Worm (Caenorhabditis elegans) whole organism, dauer: Measurements from ENCODE around the gene dct-6.

ENCODE experiments used
- unc-62 ChIP-seq: sonication (generic microtip); optimal IDR thresholded peaks from 2 replicates; lab custom pipeline; 2017; ENCODE audit warnings: missing biosample characterization, missing genetic modification reagents, missing genetic modification characterization

The dct-6 gene

DNA sequence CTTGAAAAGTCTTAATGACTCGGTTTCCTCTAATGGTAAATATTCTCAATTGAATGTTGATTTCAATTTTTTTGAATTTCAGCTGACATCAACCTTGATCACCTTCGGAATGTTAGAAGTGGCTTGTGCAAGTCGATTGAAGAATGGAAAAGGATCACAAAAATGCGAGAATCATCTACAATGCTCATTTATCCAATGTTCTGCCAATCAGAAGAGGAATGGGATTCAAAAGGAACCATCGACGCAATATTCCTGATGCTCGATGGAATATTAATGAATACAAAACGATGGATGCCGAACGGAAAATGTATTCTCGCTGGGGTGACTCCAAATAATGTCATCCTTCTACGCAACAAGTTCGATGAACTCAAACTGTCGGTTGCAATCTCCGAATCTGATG lies 4.7 kb upstream of the dct-6 start:
- TF ChIP-seq unc-62: no peak

- no peak for TF ChIP-seq unc-62
These were observed 2.1 kb upstream of the dct-6 start for ce11 chrIII:5964058-5964632.

ce11 chrIII:5965368-5965767 lies 845 bp upstream of the dct-6 start:
- TF ChIP-seq unc-62: no peak

DNA sequence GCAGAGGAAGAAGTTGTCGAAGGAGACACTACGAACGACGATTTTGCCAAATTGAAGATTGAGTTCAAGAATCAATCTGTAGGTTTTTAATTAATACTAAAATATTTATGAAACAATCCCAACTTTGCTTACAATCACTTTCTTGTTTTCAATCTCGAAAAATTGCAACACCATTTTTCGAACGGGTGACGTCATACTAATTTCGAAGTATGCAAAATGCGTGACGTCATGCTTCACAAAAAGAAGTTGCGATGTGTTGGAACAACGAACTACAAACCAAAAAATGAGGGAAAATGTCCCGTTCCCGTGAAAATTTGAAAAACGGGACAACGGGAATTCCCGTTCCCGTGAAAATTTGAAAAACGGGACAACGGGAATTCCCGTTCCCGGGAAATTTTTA lies 1.4 kb downstream of the dct-6 start:
- no peak for TF ChIP-seq unc-62

DNA sequence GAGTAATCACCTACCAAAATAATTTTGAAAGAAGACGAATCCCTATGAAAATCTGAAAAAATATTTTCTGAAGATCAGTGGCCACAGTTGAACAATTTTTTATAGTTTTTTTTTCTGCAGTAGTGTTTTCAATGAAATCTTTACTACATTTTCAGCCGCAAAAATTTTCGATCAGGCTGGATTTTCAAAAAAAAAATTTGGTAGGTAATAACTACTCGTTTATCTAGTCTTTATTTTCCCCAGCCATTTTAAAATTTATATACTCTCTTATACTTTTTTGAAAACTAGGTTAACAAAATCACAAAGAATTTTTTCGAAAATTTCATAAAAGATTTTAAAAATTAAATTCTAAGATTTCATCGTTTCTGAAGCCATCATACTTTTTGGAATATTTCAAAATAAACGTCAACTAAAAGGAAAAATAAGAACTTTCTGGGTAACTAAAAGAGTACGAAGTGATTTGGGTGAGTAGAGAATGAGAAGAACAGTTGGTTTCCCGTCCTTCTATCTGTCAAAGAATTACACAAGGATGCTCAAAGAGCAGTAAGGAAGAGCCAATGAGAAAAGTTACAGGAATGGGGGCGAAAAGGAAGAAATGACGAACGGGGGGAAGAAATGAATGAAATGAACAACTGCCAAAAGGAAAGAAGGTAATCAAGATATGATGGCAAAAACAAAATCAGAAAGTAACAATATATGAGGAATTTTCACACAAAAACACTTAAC lies 9.0 kb downstream of the dct-6 start, which contains the start of gene mlp-1:
Gene mlp-1 (minus strand): TSS at position 51 of the 726 bp plus-strand sequence.
- no peak for TF ChIP-seq unc-62

DNA sequence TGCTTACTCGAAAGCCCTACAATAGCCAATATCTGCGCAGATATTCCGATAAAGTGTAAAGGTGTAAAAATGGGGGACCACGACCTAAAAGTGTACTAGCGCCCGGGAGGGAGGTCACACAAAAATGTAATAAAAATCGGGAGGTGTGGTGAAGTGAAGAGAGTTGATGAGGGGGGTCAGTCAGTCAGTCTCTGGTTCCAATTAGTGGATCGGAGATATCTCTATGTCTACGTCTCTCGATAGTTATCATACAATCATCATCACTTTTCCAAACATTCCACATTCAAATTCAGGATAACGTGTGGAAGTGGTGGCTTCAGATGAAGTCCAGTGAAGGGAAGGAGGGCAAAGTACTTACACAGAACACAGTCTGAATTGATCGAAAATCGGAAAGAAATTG lies 9.8 kb downstream of the dct-6 start:
- TF ChIP-seq unc-62: no peak

ce11 chrIII:5980274-5980918 lies 14.2 kb downstream of the dct-6 start:
- TF ChIP-seq unc-62: no peak

DNA sequence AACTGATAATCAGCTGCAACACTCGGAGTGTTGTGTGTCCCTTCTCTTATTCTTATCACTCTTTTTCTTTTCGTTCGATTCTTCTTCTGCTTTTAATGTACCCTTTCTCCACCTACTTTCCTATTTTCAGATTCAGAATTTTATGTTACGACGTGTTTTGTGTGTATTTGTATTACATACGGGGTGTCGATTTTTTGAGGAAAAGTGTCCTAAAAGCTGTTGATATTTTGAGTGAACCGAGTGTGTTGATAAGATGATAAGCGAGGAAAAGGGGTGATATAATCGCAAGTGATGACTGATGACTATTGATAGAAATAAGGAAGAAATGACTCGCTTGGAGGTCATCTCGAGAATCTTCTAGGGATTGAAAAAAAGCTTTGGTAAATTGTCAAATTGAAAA lies 15.2 kb downstream of the dct-6 start:
- TF ChIP-seq unc-62: no peak

ce11 chrIII:5982026-5982425 lies 15.8 kb downstream of the dct-6 start, which contains the start of gene frm-2:
frm-2 (minus strand) TSS chrIII:5982126.
- TF ChIP-seq unc-62: no peak

ce11 chrIII:5982753-5983390 lies 16.7 kb downstream of the dct-6 start:
- TF ChIP-seq unc-62: no peak

- no peak for TF ChIP-seq unc-62
These were observed 19.1 kb downstream of the dct-6 start, which contains the start of gene T04C9.3 for ce11 chrIII:5985340-5985739. T04C9.3 (plus strand) TSS chrIII:5985640.

ce11 chrIII:5988010-5988409 lies 21.8 kb downstream of the dct-6 start:
- TF ChIP-seq unc-62: no peak

DNA sequence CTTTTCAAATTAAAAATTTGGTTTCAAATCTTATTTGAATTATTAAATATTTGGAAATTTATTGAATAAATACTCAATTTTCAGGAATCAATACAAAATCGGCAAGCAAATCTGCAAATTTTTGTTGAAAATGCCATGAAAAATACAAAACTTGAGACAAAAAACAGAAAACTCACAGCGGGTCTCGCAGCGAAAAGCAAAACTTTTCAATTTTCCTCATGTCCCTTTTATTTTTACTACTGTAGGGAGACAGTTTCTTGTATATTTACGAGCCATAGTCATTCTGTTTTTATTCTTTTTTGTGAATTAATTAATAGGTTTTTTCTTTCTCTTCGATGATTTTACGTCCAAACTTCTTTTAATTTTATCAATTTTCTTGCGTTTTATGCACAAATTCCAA lies 22.2 kb downstream of the dct-6 start:
- no peak for TF ChIP-seq unc-62

DNA sequence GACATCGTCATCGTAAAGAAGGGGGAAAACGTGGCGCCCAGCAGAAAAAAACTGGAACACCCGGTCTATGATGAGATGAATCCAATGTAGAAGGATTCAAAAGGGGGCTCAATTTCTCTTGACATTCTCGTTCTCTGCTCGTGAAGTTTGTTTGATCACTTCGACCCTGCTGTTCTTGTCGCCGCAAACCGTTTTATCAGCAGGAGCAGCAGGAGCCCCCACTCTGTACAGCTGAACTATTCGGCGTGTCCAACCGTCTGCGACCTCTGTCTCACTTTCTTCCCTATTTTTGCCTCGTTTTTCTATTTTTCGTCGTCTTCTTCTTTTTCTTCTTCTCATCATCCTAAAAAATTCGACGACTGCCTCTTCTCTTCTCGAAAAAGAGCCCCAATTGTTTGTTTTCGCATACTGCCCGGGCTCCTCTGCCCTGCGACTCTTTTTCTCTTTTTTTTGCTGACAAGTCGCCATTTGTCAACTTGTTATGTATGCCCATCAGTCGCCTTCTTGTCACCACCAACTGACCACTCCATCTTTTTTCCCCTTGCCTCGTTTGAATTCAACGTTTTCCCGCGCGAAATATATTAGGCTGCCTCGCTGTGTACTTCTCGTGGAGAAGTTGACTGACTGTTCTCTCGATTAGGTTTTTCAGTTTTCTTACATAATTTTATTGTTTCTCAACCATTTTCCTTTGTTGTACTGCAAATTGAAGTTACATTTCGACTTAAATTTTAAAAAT lies 22.9 kb downstream of the dct-6 start:
- no peak for TF ChIP-seq unc-62

DNA sequence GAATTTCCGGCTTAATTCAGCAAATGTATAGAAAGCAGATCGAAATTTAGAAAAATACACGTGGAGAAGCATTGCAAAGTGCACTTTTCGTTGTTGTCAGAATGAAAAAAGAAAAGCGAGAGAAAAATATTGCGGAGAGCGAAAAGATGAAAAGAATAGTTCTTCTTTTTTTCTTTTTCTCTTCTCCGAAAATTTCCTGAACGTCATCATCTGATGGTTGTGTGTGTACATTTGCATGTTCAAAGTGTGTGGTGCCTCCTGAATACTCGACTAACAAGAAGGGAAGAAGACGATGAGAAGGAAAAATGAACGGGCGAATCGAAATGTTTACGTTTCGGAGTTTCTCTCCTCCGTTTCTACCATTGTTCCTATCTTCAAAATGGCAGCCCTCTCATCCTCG lies 23.9 kb downstream of the dct-6 start:
- TF ChIP-seq unc-62: no peak

DNA sequence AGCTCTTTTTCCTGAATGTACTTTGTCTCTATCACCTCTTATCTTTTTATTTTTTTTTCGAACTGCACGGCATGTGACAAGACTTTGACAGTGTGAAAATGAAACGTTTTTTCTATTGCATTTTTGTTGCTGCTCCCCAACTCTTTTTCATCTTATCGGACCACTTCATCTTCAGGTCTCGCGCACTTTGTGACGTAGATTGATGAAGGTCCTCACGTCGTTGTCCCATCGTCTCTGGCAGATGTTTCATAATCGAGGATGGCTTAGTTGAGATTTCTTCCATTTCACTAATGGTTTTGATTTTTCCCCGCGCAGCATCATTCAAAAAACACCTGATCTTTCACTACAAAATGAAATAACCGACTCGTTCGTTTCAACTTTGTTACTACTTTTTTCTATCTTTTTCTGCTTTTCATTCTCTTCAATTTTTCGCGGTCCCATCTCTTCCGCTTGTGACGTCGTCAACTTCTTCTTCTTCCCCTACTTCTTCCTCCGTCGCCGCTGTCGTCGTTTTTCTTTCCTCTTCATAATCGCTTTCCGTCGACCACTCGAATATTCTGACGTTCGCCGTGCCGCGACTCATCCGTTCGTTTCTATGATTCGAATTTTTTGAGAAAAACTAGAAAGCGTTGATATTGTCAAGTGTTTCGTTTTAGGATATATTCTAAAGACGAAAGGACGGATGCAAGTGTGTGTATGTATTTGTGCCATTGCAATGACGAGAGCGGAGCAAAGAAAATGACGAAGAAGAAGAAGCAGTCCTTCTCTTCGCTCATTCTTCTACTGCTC lies 25.1 kb downstream of the dct-6 start, which contains the start of gene T04C9.2:
Gene T04C9.2 (plus strand): TSS at position 739 of the 789 bp plus-strand sequence.
- no peak for TF ChIP-seq unc-62
